Worm (Caenorhabditis elegans) whole organism, mixed stage, embryonic: ENCODE measurements around the gene F58A4.1.

Experiments
- blmp-1 ChIP-seq: fragments of 150-350 bp; optimal IDR thresholded peaks from 2 replicates; lab custom pipeline; 2014; ENCODE audit warnings: missing biosample characterization, missing genetic modification characterization
- ces-1 ChIP-seq: fragments of 150-350 bp; optimal IDR thresholded peaks from 2 replicates; lab custom pipeline; 2014; ENCODE audit warnings: missing biosample characterization, missing genetic modification reagents, missing genetic modification characterization
- elt-3 ChIP-seq: fragments of 150-350 bp; optimal IDR thresholded peaks from 2 replicates; lab custom pipeline; 2014; ENCODE audit warnings: missing biosample characterization, missing genetic modification characterization
- ham-2 ChIP-seq: fragments of 200-800 bp; sonication (Bioruptor generic); optimal IDR thresholded peaks from 2 replicates; lab custom pipeline; 2018; ENCODE audit warnings: mild to moderate bottlenecking, missing genetic modification characterization, missing compliant biosample characterization
- mab-5 ChIP-seq: fragments of 150-350 bp; optimal IDR thresholded peaks from 2 replicates; lab custom pipeline; 2014; ENCODE audit warnings: missing biosample characterization, missing genetic modification characterization
- mep-1 ChIP-seq: fragments of 150-350 bp; optimal IDR thresholded peaks from 2 replicates; lab custom pipeline; 2017; ENCODE audit warnings: missing biosample characterization, missing genetic modification reagents, missing genetic modification characterization, inconsistent platforms
- nhr-28 ChIP-seq: fragments of 150-350 bp; optimal IDR thresholded peaks from 2 replicates; lab custom pipeline; 2014; ENCODE audit warnings: missing biosample characterization, missing genetic modification characterization
- snpc-4 ChIP-seq: fragments of 150-350 bp; optimal IDR thresholded peaks from 2 replicates; lab custom pipeline; 2014; ENCODE audit warnings: missing biosample characterization, missing genetic modification characterization
- unc-62 ChIP-seq: fragments of 150-350 bp; optimal IDR thresholded peaks from 2 replicates; lab custom pipeline; 2014; ENCODE audit warnings: missing biosample characterization, missing genetic modification reagents, missing genetic modification characterization

DNA sequence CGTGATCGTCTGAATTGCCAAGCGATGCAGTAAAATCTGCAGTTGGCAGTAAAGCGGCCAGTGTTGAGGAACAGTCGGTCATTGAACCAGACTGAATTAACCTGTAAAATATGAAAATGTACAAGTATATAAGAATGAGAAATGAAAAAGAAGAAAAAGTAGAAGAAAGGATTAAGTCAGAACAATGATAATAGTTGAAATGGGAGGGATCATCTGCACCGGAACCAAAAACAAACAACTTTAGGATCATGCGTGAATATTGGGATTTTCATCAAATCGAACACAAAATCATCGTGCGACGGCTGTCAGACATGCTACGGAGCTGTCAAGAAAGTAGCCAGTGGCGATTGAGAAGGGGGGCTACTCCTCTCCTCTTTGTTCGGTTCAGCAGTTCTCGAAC, 38.7 kb downstream of the F58A4.1 start, which contains the start of gene gei-13:
- no peak for TF ChIP-seq unc-62
- no peak for TF ChIP-seq snpc-4 (tag; lab: Kevin White, UChicago)
- TF ChIP-seq mab-5: no peak
- no peak for TF ChIP-seq mep-1 (tag; lab: Kevin White, UChicago)
- TF ChIP-seq nhr-28 (tag; lab: Kevin White, UChicago): no peak
- TF ChIP-seq ces-1: no peak
- no peak for TF ChIP-seq ham-2 (GFP tag; lab: Kevin White, UChicago)
- no peak for TF ChIP-seq blmp-1 (tag; lab: Kevin White, UChicago)
- TF ChIP-seq elt-3: no peak
